Worm (Caenorhabditis elegans): ENCODE results near the gene K06H7.2.

Gene K06H7.2

DNA sequence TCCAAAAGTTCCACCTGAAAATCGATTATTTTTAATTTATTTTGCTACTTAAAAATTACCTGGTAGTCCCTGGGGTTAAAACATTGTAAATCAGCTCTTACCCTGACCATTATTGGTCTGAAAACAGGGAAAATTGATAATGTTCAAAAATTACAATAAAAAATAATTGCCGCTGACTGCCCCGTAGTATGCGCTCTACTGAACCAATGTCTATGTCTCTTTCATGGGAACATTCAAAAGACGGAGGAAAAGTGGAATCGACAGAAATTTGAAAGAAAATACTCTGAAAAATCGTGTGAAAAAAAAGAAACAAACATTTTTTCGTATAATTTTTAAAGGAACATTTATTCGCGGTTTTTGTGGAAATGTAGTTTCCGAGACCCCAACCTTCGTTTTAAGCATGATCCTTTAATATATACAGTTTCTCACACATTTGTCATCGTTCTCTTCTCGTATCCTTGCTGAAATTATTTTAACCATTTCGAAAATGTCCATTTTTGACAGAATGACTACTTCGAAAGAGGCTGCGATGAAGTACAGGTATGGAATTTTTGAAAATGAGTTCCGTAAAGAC is 13.1 kb upstream of the K06H7.2 start, which contains the start of the genes dcr-1 and apc-2:
Gene dcr-1 (minus strand): TSS at position 117 of the 574 bp plus-strand sequence.
Gene apc-2 (plus strand): TSS at position 465 of the 574 bp plus-strand sequence.
- TF ChIP-seq ztf-4 (tag; optimal IDR thresholded peaks at IDR 0.05) (no peak), egl-27 (tag; optimal IDR thresholded peaks at IDR 0.05) (no peak), nhr-12 (tag; optimal IDR thresholded peaks at IDR 0.05) (no peak), elt-3 (tag; optimal IDR thresholded peaks at IDR 0.05) (no peak), lsy-12 (tag; optimal IDR thresholded peaks at IDR 0.05) (no peak), egl-5 (tag; optimal IDR thresholded peaks at IDR 0.05) (no peak), lin-15B (tag; optimal IDR thresholded peaks at IDR 0.05) (no peak)

DNA sequence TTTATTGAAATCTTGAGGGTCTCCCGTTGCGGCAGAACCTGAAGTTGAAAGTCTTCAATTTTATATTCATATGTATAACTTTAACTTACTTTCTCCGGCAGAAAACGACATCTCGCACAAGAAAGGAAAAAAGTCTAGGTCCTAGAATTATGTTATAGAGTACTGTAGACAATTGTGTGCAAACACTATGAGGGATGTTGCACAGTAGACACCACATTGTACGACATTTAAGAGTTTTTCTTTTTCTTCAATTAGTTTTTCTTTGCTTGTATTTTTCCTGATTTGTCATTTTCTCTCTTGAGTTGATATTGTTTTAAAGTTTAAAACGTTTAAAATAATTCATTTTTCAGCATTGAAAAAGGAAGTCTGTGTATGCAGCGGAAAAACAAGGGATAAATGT is 8.0 kb upstream of the K06H7.2 start, which contains the start of the genes K06H7.7 and grp-1:
Gene K06H7.7 (minus strand): TSS at position 121 of the 400 bp plus-strand sequence.
Gene grp-1 (plus strand): TSS at position 351 of the 400 bp plus-strand sequence.
- TF ChIP-seq zag-1 (tag; optimal IDR thresholded peaks at IDR 0.05) (no peak), nhr-43 (tag; optimal IDR thresholded peaks at IDR 0.05; ENCODE audit: poor library complexity, severe bottlenecking) (peak; percentile 49), lin-15B (tag; optimal IDR thresholded peaks at IDR 0.05) (peak; percentile 73), nfya-1 (tag; optimal IDR thresholded peaks at IDR 0.05; ENCODE audit: insufficient read depth) (peak; percentile 72), ZK546.5 (tag; optimal IDR thresholded peaks at IDR 0.05) (no peak), nhr-23 (tag; optimal IDR thresholded peaks at IDR 0.05) (peak; percentile 81), nhr-28 (tag; optimal IDR thresholded peaks at IDR 0.05) (no peak), pha-4 (tag; optimal IDR thresholded peaks at IDR 0.05) (peak; percentile 71), nhr-25 (tag; optimal IDR thresholded peaks at IDR 0.05) (peak; percentile 21), egl-5 (tag; optimal IDR thresholded peaks at IDR 0.05) (peak; percentile 56)

DNA sequence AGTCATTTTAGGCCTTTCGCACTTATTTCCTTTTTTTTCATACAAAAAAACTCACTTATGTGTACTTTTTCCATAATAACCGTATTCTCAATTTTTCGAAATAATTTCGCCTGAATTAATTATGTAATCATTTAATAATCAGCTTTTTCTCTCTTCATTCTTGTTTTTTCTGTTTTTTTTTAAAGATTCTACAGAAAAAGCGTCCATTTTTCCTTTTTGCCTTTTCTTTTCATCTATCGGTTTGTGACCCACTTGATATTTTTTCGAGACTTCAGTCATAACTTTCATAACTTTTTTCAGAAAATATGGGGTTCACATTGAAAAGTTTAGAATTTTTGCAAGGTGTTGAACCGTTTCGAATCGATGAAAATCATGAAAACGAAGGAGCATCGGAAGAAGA is 5.1 kb upstream of the K06H7.2 start, which contains the start of gene vms-1:
Gene vms-1 (plus strand): TSS at position 301 of the 400 bp plus-strand sequence.
- TF ChIP-seq elt-2 (tag; optimal IDR thresholded peaks at IDR 0.05) = no peak
- no peak for TF ChIP-seq hmg-11 (tag; optimal IDR thresholded peaks at IDR 0.05)
- no peak for TF ChIP-seq ceh-9 (tag; optimal IDR thresholded peaks at IDR 0.05)
- no peak for TF ChIP-seq nhr-12 (tag; optimal IDR thresholded peaks at IDR 0.05)
- TF ChIP-seq ZK546.5 (tag; optimal IDR thresholded peaks at IDR 0.05) = no peak
- no peak for TF ChIP-seq nhr-237 (tag; optimal IDR thresholded peaks at IDR 0.05)
- TF ChIP-seq ama-1 (optimal IDR thresholded peaks at IDR 0.05) = no peak
- no peak for TF ChIP-seq jun-1 (tag; optimal IDR thresholded peaks at IDR 0.05)
- no peak for TF ChIP-seq egl-5 (tag; optimal IDR thresholded peaks at IDR 0.05)
- TF ChIP-seq elt-3 (tag; optimal IDR thresholded peaks at IDR 0.05) = no peak
- no peak for TF ChIP-seq nhr-28 (tag; optimal IDR thresholded peaks at IDR 0.05)
- TF ChIP-seq tbx-2 (tag; optimal IDR thresholded peaks at IDR 0.05) = no peak
- no peak for TF ChIP-seq mdl-1 (tag; optimal IDR thresholded peaks at IDR 0.05)
- no peak for TF ChIP-seq skn-1 (tag; optimal IDR thresholded peaks at IDR 0.05)
- no peak for TF ChIP-seq nhr-43 (tag; optimal IDR thresholded peaks at IDR 0.05; ENCODE audit: poor library complexity, severe bottlenecking)
- TF ChIP-seq R02D3.7 (tag; optimal IDR thresholded peaks at IDR 0.05) = no peak
- TF ChIP-seq fkh-10 (GFP tag; optimal IDR thresholded peaks at IDR 0.05) = no peak
- no peak for TF ChIP-seq fkh-2 (tag; optimal IDR thresholded peaks at IDR 0.05)

DNA sequence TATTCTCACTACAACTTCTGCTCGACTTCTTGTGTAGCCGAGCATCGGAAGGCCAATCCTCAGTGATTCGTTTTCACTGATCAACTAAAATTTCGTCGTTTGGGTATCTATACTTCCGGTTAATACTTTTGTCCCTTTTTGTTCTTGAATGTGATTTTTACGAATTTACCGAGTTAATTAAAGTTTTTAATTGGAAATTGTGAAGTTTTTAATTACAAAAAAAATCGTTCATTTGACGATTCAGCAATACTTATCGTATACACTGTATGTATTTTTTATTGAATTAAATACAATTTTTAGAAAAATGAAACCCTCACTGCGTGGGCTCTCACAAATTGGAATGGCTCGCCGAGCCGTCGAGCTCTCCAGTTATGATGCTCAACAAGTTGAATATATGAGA is 2.0 kb upstream of the K06H7.2 start, which contains the start of gene idi-1:
Gene idi-1 (plus strand): TSS at position 301 of the 400 bp plus-strand sequence.
- no peak for TF ChIP-seq ztf-4 (tag; optimal IDR thresholded peaks at IDR 0.05)
- TF ChIP-seq elt-3 (tag; optimal IDR thresholded peaks at IDR 0.05) = no peak
- no peak for TF ChIP-seq ama-1 (optimal IDR thresholded peaks at IDR 0.05)

DNA sequence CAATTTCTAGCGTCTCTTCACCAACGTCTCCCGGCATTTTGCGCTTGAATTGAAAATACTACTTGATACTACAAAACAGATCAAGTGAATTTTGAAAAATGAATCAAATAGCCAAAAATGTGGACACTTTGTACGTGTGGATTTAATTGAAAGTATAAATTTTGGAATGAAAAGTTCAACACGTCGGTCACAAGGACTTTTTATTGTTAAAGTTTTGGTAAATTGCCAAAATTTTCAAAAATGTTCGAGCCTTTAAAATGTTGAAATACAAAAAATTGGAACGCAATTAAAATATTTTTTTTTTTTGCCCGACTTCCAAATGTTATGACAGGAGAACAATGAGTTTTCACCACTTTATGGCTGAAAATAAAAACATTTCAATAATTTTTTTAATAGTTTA is 4.7 kb downstream of the K06H7.2 start, which contains the start of gene K06H7.8:
Gene K06H7.8 (minus strand): TSS at position 101 of the 400 bp plus-strand sequence.
- TF ChIP-seq hmg-11 (tag; optimal IDR thresholded peaks at IDR 0.05) = no peak
- TF ChIP-seq jun-1 (tag; optimal IDR thresholded peaks at IDR 0.05) = no peak
- no peak for TF ChIP-seq fkh-10 (GFP tag; optimal IDR thresholded peaks at IDR 0.05)
- TF ChIP-seq nhr-28 (tag; optimal IDR thresholded peaks at IDR 0.05) = no peak
- no peak for TF ChIP-seq elt-3 (tag; optimal IDR thresholded peaks at IDR 0.05)
- no peak for TF ChIP-seq ceh-16 (tag; optimal IDR thresholded peaks at IDR 0.05)
- no peak for TF ChIP-seq egl-27 (tag; optimal IDR thresholded peaks at IDR 0.05)
- TF ChIP-seq mml-1 (tag; optimal IDR thresholded peaks at IDR 0.05) = no peak
- no peak for TF ChIP-seq lin-15B (tag; optimal IDR thresholded peaks at IDR 0.05)
- TF ChIP-seq lin-39 (tag; optimal IDR thresholded peaks at IDR 0.05) = no peak
- no peak for TF ChIP-seq ceh-9 (tag; optimal IDR thresholded peaks at IDR 0.05)
- no peak for TF ChIP-seq nhr-67 (tag; optimal IDR thresholded peaks at IDR 0.05)
- TF ChIP-seq nhr-43 (tag; optimal IDR thresholded peaks at IDR 0.05; ENCODE audit: poor library complexity, severe bottlenecking) = no peak
- no peak for TF ChIP-seq ceh-28 (tag; optimal IDR thresholded peaks at IDR 0.05)
- no peak for TF ChIP-seq fos-1 (tag; optimal IDR thresholded peaks at IDR 0.05)
- TF ChIP-seq R02D3.7 (tag; optimal IDR thresholded peaks at IDR 0.05) = no peak
- TF ChIP-seq ZK546.5 (tag; optimal IDR thresholded peaks at IDR 0.05) = no peak
- TF ChIP-seq elt-1 (tag; optimal IDR thresholded peaks at IDR 0.05) = no peak
